Worm (Caenorhabditis elegans) whole organism, L2 larva: ENCODE data around the gene C14A6.3.

Source experiments
- F13H6.1 ChIP-seq: sonication (generic microtip); optimal IDR thresholded peaks from 2 replicates; lab custom pipeline; 2016; ENCODE audit warnings: missing genetic modification characterization, missing compliant biosample characterization
- dmd-4 ChIP-seq: sonication (generic microtip); optimal IDR thresholded peaks from 2 replicates; lab custom pipeline; 2017; ENCODE audit warnings: missing biosample characterization, missing genetic modification characterization
- fos-1 ChIP-seq: fragments of 150-350 bp; optimal IDR thresholded peaks from 2 replicates; lab custom pipeline; 2014; ENCODE audit warnings: missing biosample characterization, missing genetic modification characterization
- nhr-6 ChIP-seq: fragments of 150-350 bp; optimal IDR thresholded peaks from 2 replicates; lab custom pipeline; 2014; ENCODE audit warnings: missing biosample characterization, missing genetic modification characterization
- snpc-4 ChIP-seq: fragments of 150-350 bp; optimal IDR thresholded peaks from 2 replicates; lab custom pipeline; 2014; ENCODE audit warnings: missing biosample characterization, missing genetic modification characterization
- unc-62 ChIP-seq: fragments of 150-350 bp; optimal IDR thresholded peaks from 2 replicates; lab custom pipeline; 2014; ENCODE audit warnings: missing biosample characterization, missing genetic modification reagents, missing genetic modification characterization
- ztf-11 ChIP-seq: sonication (generic microtip); optimal IDR thresholded peaks from 2 replicates; lab custom pipeline; 2017; ENCODE audit warnings: missing biosample characterization, missing genetic modification characterization

DNA sequence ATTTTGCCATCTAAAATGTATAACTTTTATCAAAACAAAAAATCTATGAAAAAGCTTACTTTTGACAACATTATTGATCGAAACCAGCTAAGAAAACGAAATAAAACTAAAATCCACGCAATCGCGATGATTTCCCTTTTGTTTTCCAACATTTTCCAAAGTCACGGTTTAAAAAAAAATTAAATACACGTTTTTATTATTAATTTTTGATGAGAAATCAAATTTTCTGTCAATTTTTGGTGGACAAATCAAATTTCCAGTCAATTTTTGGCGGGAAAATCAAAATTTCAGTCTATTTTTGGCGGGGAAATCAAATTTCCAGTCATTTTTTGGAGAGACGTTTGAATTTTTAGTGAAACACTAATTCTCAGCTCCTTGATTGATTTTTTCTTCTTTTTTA is 18.6 kb downstream of the C14A6.3 start, which contains the start of gene C14A6.5:
- TF ChIP-seq snpc-4 (tag; lab: Kevin White, UChicago) (no peak), unc-62 (GFP tag; lab: Kevin White, UChicago) (no peak), dmd-4 (tag; lab: Kevin White, UChicago) (no peak), fos-1 (tag; lab: Kevin White, UChicago) (no peak), F13H6.1 (tag; lab: Kevin White, UChicago) (no peak), nhr-6 (no peak), ztf-11 (tag; lab: Kevin White, UChicago) (no peak)
